Worm (Caenorhabditis elegans): ENCODE results near the gene Y110A2AL.3.

DNA sequence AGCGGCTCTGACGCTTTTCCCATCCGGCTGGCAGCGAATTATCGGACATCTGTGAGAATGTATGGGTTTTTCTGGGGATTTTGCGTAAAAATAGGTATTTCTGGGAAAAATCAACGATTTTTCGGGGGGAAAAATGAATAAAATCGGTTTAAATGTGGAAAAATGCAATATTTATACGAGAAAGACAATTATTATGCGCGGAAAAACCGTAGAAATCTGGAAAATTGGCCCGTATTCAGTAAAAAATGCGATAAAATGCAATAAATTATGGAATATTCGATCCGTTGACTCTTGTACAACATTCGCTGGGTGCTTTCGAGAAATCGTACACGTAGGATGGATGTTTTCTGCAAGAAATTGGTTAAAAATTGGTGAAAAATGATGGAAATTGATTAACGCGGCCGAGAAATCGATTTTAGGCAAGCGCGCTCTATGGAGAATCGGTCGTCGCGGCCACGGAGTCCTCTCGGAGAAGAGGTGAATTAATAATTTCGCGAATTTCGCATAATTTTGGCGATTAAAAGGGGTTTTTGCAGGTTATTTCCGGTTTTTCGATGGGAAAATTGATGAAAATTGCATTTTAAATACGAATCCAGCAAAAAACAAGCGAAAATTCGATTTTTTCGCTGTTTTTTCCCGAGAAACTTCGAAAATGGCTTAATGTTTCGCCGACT is 22.2 kb downstream of the Y110A2AL.3 start, which contains the start of gene pinn-1:
- no peak for TF ChIP-seq nfya-1 (tag; optimal IDR thresholded peaks at IDR 0.05; ENCODE audit: borderline replicate concordance, insufficient read depth)
- no peak for TF ChIP-seq gei-17 (GFP tag; optimal IDR thresholded peaks at IDR 0.05)
- 0 out of 2 replicates have a peak, but pooled peaks have one; percentile 48 for TF ChIP-seq Y56A3A.18 (GFP tag; IDR thresholded peaks at IDR 0.05)
- no peak for TF ChIP-seq lsy-27 (tag; optimal IDR thresholded peaks at IDR 0.05; ENCODE audit: borderline replicate concordance, insufficient read depth)
- peak; percentile 68; the same call in 1 of the 2 replicates for TF ChIP-seq egl-44 (GFP tag; IDR thresholded peaks at IDR 0.05)
- no peak for TF ChIP-seq ZK185.1 (tag; optimal IDR thresholded peaks at IDR 0.05; ENCODE audit: poor library complexity, severe bottlenecking)
- TF ChIP-seq C17E4.6 (GFP tag; IDR thresholded peaks at IDR 0.05), result 0 out of 2 replicates have a peak, but pooled peaks have one; percentile 37
- TF ChIP-seq pha-4 (tag; optimal IDR thresholded peaks at IDR 0.05), result no peak
- no peak for TF ChIP-seq F57A8.1 (GFP tag; optimal IDR thresholded peaks at IDR 0.05)
- peak; percentile 82 for TF ChIP-seq K12H6.12 (tag; optimal IDR thresholded peaks at IDR 0.05)
- no peak for TF ChIP-seq unc-62 (GFP tag; optimal IDR thresholded peaks at IDR 0.05)
- no peak for TF ChIP-seq hlh-26 (GFP tag; conservative IDR thresholded peaks at IDR 0.05)
